Worm (Caenorhabditis elegans) whole organism, early embryonic: ENCODE measurements around the gene F09E10.1.

ENCODE experiments used
- F13C5.2 ChIP-seq: sonication (generic microtip); optimal IDR thresholded peaks from 2 replicates; lab custom pipeline; 2017; ENCODE audit warnings: mild to moderate bottlenecking, missing genetic modification characterization, inconsistent platforms, missing compliant biosample characterization
- ama-1 ChIP-seq: fragments of 150-350 bp; optimal IDR thresholded peaks from 2 replicates; lab custom pipeline; 2014
- ceh-13 ChIP-seq: fragments of 200-800 bp; sonication (Bioruptor generic); optimal IDR thresholded peaks from 2 replicates; lab custom pipeline; 2018; ENCODE audit warnings: mild to moderate bottlenecking, missing genetic modification characterization, missing compliant biosample characterization
- ets-7 ChIP-seq: sonication (generic microtip); optimal IDR thresholded peaks from 2 replicates; lab custom pipeline; 2016; ENCODE audit warnings: missing genotype, missing genetic modification characterization, missing compliant biosample characterization
- flt-1 ChIP-seq: fragments of 200-800 bp; sonication (Bioruptor generic); IDR thresholded peaks from 2 replicates; pipeline ENCODE4 v1.3.6; 2022; ENCODE audit warnings: missing genetic modification characterization, missing compliant biosample characterization
- hnd-1 ChIP-seq: sonication (generic microtip); optimal IDR thresholded peaks from 2 replicates; lab custom pipeline; 2016; ENCODE audit warnings: missing genetic modification characterization, missing compliant biosample characterization
- sea-1 ChIP-seq: fragments of 200-800 bp; sonication (Bioruptor generic); conservative IDR thresholded peaks from 2 replicates; pipeline ENCODE4 v1.3.6; 2022; ENCODE audit warnings: missing genetic modification characterization, missing compliant biosample characterization
- tra-4 ChIP-seq: sonication (generic microtip); optimal IDR thresholded peaks from 2 replicates; lab custom pipeline; 2017; ENCODE audit warnings: missing genetic modification characterization, missing compliant biosample characterization

- no peak for TF ChIP-seq ets-7 (tag; lab: Kevin White, UChicago)
- TF ChIP-seq F13C5.2 (tag; lab: Kevin White, UChicago), result no peak
- no peak for TF ChIP-seq ama-1 (lab: Kevin White, UChicago)
- TF ChIP-seq hnd-1, result no peak
- no peak for TF ChIP-seq ceh-13 (GFP tag; lab: Kevin White, UChicago)
- no peak for TF ChIP-seq tra-4 (tag; lab: Kevin White, UChicago)
- TF ChIP-seq flt-1 (GFP tag; lab: Robert Waterston, UW), result no peak
- TF ChIP-seq sea-1 (GFP tag; lab: Robert Waterston, UW), result no peak
These were observed 24.7 kb downstream of the F09E10.1 start for ce11 chrX:1527338-1527737.
